Worm (Caenorhabditis elegans) whole organism, L1 larva: ENCODE results near the gene F53A2.1.

Source experiments
- C16A3.4 ChIP-seq: fragments of 150-350 bp; optimal IDR thresholded peaks from 2 replicates; lab custom pipeline; 2014; ENCODE audit warnings: missing biosample characterization, missing genetic modification characterization
- F16B12.6 ChIP-seq: fragments of 150-350 bp; optimal IDR thresholded peaks from 2 replicates; lab custom pipeline; 2014; ENCODE audit warnings: missing biosample characterization, missing genetic modification characterization
- aha-1 ChIP-seq: fragments of 150-350 bp; optimal IDR thresholded peaks from 2 replicates; lab custom pipeline; 2014; ENCODE audit warnings: missing biosample characterization, missing genetic modification characterization
- aly-2 ChIP-seq: fragments of 150-350 bp; optimal IDR thresholded peaks from 2 replicates; lab custom pipeline; 2014; ENCODE audit warnings: missing biosample characterization, missing genetic modification characterization
- ama-1 ChIP-seq: fragments of 150-350 bp; optimal IDR thresholded peaks from 2 replicates; lab custom pipeline; 2014
- blmp-1 ChIP-seq: fragments of 150-350 bp; optimal IDR thresholded peaks from 2 replicates; lab custom pipeline; 2014; ENCODE audit warnings: missing biosample characterization, missing genetic modification characterization
- ceh-82 ChIP-seq, 3 experiments: fragments of 150-350 bp in 1 of 3; sonication (generic microtip) in 2 of 3; optimal IDR thresholded peaks; 2 replicates each; lab custom pipeline; 2014 to 2017; ENCODE audit warnings: missing biosample characterization in 3 of 3, missing genetic modification characterization in 3 of 3
- ceh-88 ChIP-seq: fragments of 200-800 bp; sonication (Bioruptor generic); IDR thresholded peaks from 2 replicates; pipeline ENCODE4 v1.3.6; 2022; ENCODE audit warnings: missing genetic modification characterization, missing compliant biosample characterization
- ces-1 ChIP-seq: fragments of 150-350 bp; optimal IDR thresholded peaks from 2 replicates; lab custom pipeline; 2014; ENCODE audit warnings: missing biosample characterization, missing genetic modification reagents, missing genetic modification characterization
- dpl-1 ChIP-seq, 3 experiments: fragments of 150-350 bp in 2 of 3; sonication (generic microtip) in 1 of 3; optimal IDR thresholded peaks; 2 replicates each; lab custom pipeline; 2014 to 2017; ENCODE audit warnings: missing biosample characterization in 3 of 3, missing genetic modification characterization in 3 of 3, missing genetic modification reagents in 3 of 3
- dsc-1 ChIP-seq: sonication (generic microtip); optimal IDR thresholded peaks from 2 replicates; lab custom pipeline; 2016; ENCODE audit warnings: mild to moderate bottlenecking, missing genetic modification characterization, missing compliant biosample characterization
- efl-1 ChIP-seq, 4 experiments: fragments of 150-350 bp; optimal IDR thresholded peaks in 3 of 4; peaks in 1 of 4; 1 replicate in 1 of 4; 2 replicates in 3 of 4; lab custom pipeline; 2014; ENCODE audit warnings: missing biosample characterization in 2 of 4, missing genetic modification characterization in 2 of 4, missing genetic modification reagents in 2 of 4
- elt-3 ChIP-seq, 6 experiments: fragments of 150-350 bp in 1 of 6; sonication (generic microtip); optimal IDR thresholded peaks; 2 replicates each; lab custom pipeline; 2017 to 2018; ENCODE audit warnings: missing biosample characterization in 6 of 6, missing genetic modification characterization in 6 of 6, inconsistent platforms in 1 of 6
- ets-5 ChIP-seq: fragments of 200-800 bp; sonication (Bioruptor generic); IDR thresholded peaks from 2 replicates; pipeline ENCODE4 v1.3.6; 2022; ENCODE audit warnings: missing genetic modification characterization, missing compliant biosample characterization
- fkh-4 ChIP-seq: sonication (generic microtip); optimal IDR thresholded peaks from 2 replicates; lab custom pipeline; 2016; ENCODE audit warnings: missing compliant biosample characterization, missing genetic modification characterization, borderline replicate concordance
- fkh-8 ChIP-seq: sonication (generic microtip); optimal IDR thresholded peaks from 2 replicates; lab custom pipeline; 2016; ENCODE audit warnings: mild to moderate bottlenecking, missing genetic modification characterization, missing compliant biosample characterization
- fos-1 ChIP-seq: fragments of 150-350 bp; optimal IDR thresholded peaks from 2 replicates; lab custom pipeline; 2014; ENCODE audit warnings: missing biosample characterization, missing genetic modification characterization
- isw-1 ChIP-seq: fragments of 200-800 bp; sonication (Bioruptor generic); IDR thresholded peaks from 2 replicates; pipeline ENCODE4 v1.3.6; 2022; ENCODE audit warnings: missing genetic modification characterization, missing compliant biosample characterization
- lin-14 ChIP-seq: fragments of 200-800 bp; sonication (Bioruptor generic); optimal IDR thresholded peaks from 2 replicates; lab custom pipeline; 2018; ENCODE audit warnings: mild to moderate bottlenecking, missing genetic modification characterization, moderate library complexity, missing compliant biosample characterization
- lin-35 ChIP-seq, 2 experiments: fragments of 150-350 bp; optimal IDR thresholded peaks; 2 replicates each; lab custom pipeline; 2014; ENCODE audit warnings: missing biosample characterization in 2 of 2, missing genetic modification characterization in 2 of 2, missing genetic modification reagents in 2 of 2
- lin-39 ChIP-seq: fragments of 150-350 bp; optimal IDR thresholded peaks from 2 replicates; lab custom pipeline; 2014; ENCODE audit warnings: missing biosample characterization, missing genetic modification reagents, missing genetic modification characterization
- lir-3 ChIP-seq: sonication (generic microtip); optimal IDR thresholded peaks from 2 replicates; lab custom pipeline; 2016; ENCODE audit warnings: mild to moderate bottlenecking, missing genetic modification characterization, moderate library complexity, missing compliant biosample characterization; ENCODE audit not compliant: poor library complexity
- lsy-2 ChIP-seq, 2 experiments: fragments of 150-350 bp; optimal IDR thresholded peaks; 2 replicates each; lab custom pipeline; 2014; ENCODE audit warnings: missing biosample characterization in 2 of 2, missing genetic modification characterization in 2 of 2
- mab-9 ChIP-seq: fragments of 200-800 bp; sonication (Bioruptor generic); IDR thresholded peaks from 2 replicates; pipeline ENCODE4 v1.3.6; 2022; ENCODE audit warnings: missing genetic modification reagents, missing genetic modification characterization, missing compliant biosample characterization
- mep-1 ChIP-seq: fragments of 150-350 bp; optimal IDR thresholded peaks from 2 replicates; lab custom pipeline; 2014; ENCODE audit warnings: missing biosample characterization, missing genetic modification characterization
- nhr-20 ChIP-seq: sonication (generic microtip); optimal IDR thresholded peaks from 2 replicates; lab custom pipeline; 2016; ENCODE audit warnings: mild to moderate bottlenecking, missing genetic modification characterization, missing compliant biosample characterization
- nhr-47 ChIP-seq: sonication (generic microtip); optimal IDR thresholded peaks from 2 replicates; lab custom pipeline; 2016; ENCODE audit warnings: mild to moderate bottlenecking, missing genetic modification characterization, moderate library complexity, missing compliant biosample characterization
- nhr-71 ChIP-seq: sonication (generic microtip); optimal IDR thresholded peaks from 2 replicates; lab custom pipeline; 2016; ENCODE audit warnings: mild to moderate bottlenecking, missing genetic modification characterization, moderate library complexity, missing compliant biosample characterization
- nhr-85 ChIP-seq: sonication (generic microtip); peaks from one replicate; lab custom pipeline; 2016; ENCODE audit warnings: missing genetic modification characterization, inconsistent platforms, missing compliant biosample characterization
- nhr-90 ChIP-seq: sonication (generic microtip); optimal IDR thresholded peaks from 2 replicates; lab custom pipeline; 2016; ENCODE audit warnings: mild to moderate bottlenecking, missing genetic modification characterization, missing compliant biosample characterization; ENCODE audit not compliant: poor library complexity
- pag-3 ChIP-seq: sonication (generic microtip); optimal IDR thresholded peaks from 2 replicates; lab custom pipeline; 2017; ENCODE audit warnings: missing genetic modification characterization, mild to moderate bottlenecking, missing compliant biosample characterization, antibody characterized with exemption, borderline replicate concordance; ENCODE audit not compliant: insufficient read depth
- pqm-1 ChIP-seq: sonication (generic microtip); optimal IDR thresholded peaks from 3 replicates; lab custom pipeline; 2017; ENCODE audit warnings: missing biosample characterization, missing genetic modification characterization
- skn-1 ChIP-seq: fragments of 150-350 bp; optimal IDR thresholded peaks from 2 replicates; lab custom pipeline; 2014; ENCODE audit warnings: missing biosample characterization, missing genetic modification characterization
- snu-23 ChIP-seq: sonication (generic microtip); optimal IDR thresholded peaks from 2 replicates; lab custom pipeline; 2016; ENCODE audit warnings: missing genetic modification characterization, missing compliant biosample characterization
- sptf-1 ChIP-seq: fragments of 150-350 bp; optimal IDR thresholded peaks from 2 replicates; lab custom pipeline; 2014; ENCODE audit warnings: missing biosample characterization, missing genetic modification characterization
- swsn-7 ChIP-seq: sonication (generic microtip); optimal IDR thresholded peaks from 2 replicates; lab custom pipeline; 2016; ENCODE audit warnings: missing genetic modification characterization, missing compliant biosample characterization
- tbx-2 ChIP-seq: sonication (generic microtip); optimal IDR thresholded peaks from 2 replicates; lab custom pipeline; 2016; ENCODE audit warnings: missing genetic modification characterization, missing compliant biosample characterization
- tlp-1 ChIP-seq: fragments of 150-350 bp; optimal IDR thresholded peaks from 2 replicates; lab custom pipeline; 2014; ENCODE audit warnings: missing biosample characterization, missing genetic modification characterization
- xbp-1 ChIP-seq: sonication (generic microtip); optimal IDR thresholded peaks from 2 replicates; lab custom pipeline; 2016; ENCODE audit warnings: missing genetic modification characterization, missing compliant biosample characterization
- zip-4 ChIP-seq: fragments of 200-800 bp; sonication (Bioruptor generic); optimal IDR thresholded peaks from 2 replicates; lab custom pipeline; 2018; ENCODE audit warnings: mild to moderate bottlenecking, missing genetic modification characterization, moderate library complexity, missing compliant biosample characterization
- ztf-4 ChIP-seq: fragments of 150-350 bp; optimal IDR thresholded peaks from 2 replicates; lab custom pipeline; 2014; ENCODE audit warnings: missing biosample characterization, missing genetic modification characterization

F53A2.1 gene

ce11 chrIII:13348891-13349290 is 24.3 kb upstream of the F53A2.1 start:
- TF ChIP-seq skn-1 (tag; lab: Kevin White, UChicago) (no peak), zip-4 (GFP tag; lab: Kevin White, UChicago) (no peak), pqm-1 (no peak), fos-1 (tag; lab: Kevin White, UChicago) (no peak), sptf-1 (tag; lab: Kevin White, UChicago) (no peak), dsc-1 (tag; lab: Kevin White, UChicago) (peak; percentile 78), fkh-8 (tag; lab: Kevin White, UChicago) (peak; percentile 21), nhr-47 (tag; lab: Kevin White, UChicago) (peak; percentile 28), elt-3 (tag; optimal IDR thresholded peaks at IDR 0.05; lab: Kevin White, UChicago) (no peak), snu-23 (GFP tag; lab: Kevin White, UChicago) (no peak), ceh-82 (tag; optimal IDR thresholded peaks at IDR 0.05; lab: Kevin White, UChicago) (peak in 1 of 3 experiments; percentile 6), nhr-71 (tag; lab: Kevin White, UChicago) (peak; percentile 10)
- TF ChIP-seq, all 84 proteins: peak for 5

ce11 chrIII:13347782-13348327 is 23.2 kb upstream of the F53A2.1 start:
- TF ChIP-seq lin-14: peak; percentile 77
- no peak for TF ChIP-seq nhr-85
- TF ChIP-seq ets-5 (GFP tag; lab: Robert Waterston, UW): no peak
- TF ChIP-seq lsy-2 (tag; optimal IDR thresholded peaks at IDR 0.05; lab: Kevin White, UChicago): peak in 1 of 2 experiments; percentile 18
- TF ChIP-seq aly-2: no peak
- no peak for TF ChIP-seq sptf-1 (tag; lab: Kevin White, UChicago)
- no peak for TF ChIP-seq pag-3 (tag; lab: Kevin White, UChicago)
- TF ChIP-seq dpl-1 (GFP tag; optimal IDR thresholded peaks at IDR 0.05; lab: Kevin White, UChicago): no peak
- TF ChIP-seq ceh-82 (tag; optimal IDR thresholded peaks at IDR 0.05; lab: Kevin White, UChicago): peak in 2 of 3 experiments; percentile 7 to 48
- peak in 1 of 2 experiments; percentile 3 for TF ChIP-seq efl-1 (optimal IDR thresholded peaks at IDR 0.05; lab: Kevin White, UChicago)
- TF ChIP-seq efl-1 (GFP tag; optimal IDR thresholded peaks at IDR 0.05 in 1 of 2; lab: Kevin White, UChicago): no peak
- no peak for TF ChIP-seq C16A3.4 (tag; lab: Kevin White, UChicago)
- no peak for TF ChIP-seq ceh-88 (GFP tag; lab: Robert Waterston, UW)
- TF ChIP-seq swsn-7 (tag; lab: Kevin White, UChicago): peak; percentile 0
- TF ChIP-seq nhr-71 (tag; lab: Kevin White, UChicago): peak; percentile 33
- no peak for TF ChIP-seq lin-39
- TF ChIP-seq isw-1 (GFP tag; lab: Robert Waterston, UW): 0 out of 2 replicates have a peak, but pooled peaks have one; percentile 12
- TF ChIP-seq fkh-4 (tag; lab: Kevin White, UChicago): peak; percentile 1
- TF ChIP-seq nhr-47 (tag; lab: Kevin White, UChicago): peak; percentile 11
- TF ChIP-seq tbx-2 (tag; lab: Kevin White, UChicago): peak; percentile 28
- TF ChIP-seq dsc-1 (tag; lab: Kevin White, UChicago): peak; percentile 66
- peak; percentile 9 for TF ChIP-seq fkh-8 (tag; lab: Kevin White, UChicago)

- TF ChIP-seq zip-4 (GFP tag; lab: Kevin White, UChicago) (no peak), ztf-4 (tag; lab: Kevin White, UChicago) (no peak), ama-1 (lab: Kevin White, UChicago) (no peak), tlp-1 (tag; lab: Kevin White, UChicago) (no peak), blmp-1 (tag; lab: Kevin White, UChicago) (no peak), aha-1 (tag; lab: Kevin White, UChicago) (no peak), F16B12.6 (peak; percentile 70), lsy-2 (tag; optimal IDR thresholded peaks at IDR 0.05; lab: Kevin White, UChicago) (peak in 1 of 2 experiments; percentile 23), ces-1 (no peak)
These were observed 22.1 kb upstream of the F53A2.1 start, which contains the start of gene mtm-6 for ce11 chrIII:13346785-13347184. Gene mtm-6 (plus strand): TSS chrIII:13347085.

ce11 chrIII:13344538-13345136 is 20.0 kb upstream of the F53A2.1 start, which contains the start of gene acaa-2:
Gene acaa-2 (plus strand): TSS chrIII:13344937.
- TF ChIP-seq nhr-20 (tag; lab: Kevin White, UChicago) (peak; percentile 46), ama-1 (lab: Kevin White, UChicago) (no peak), lin-35 (GFP tag; optimal IDR thresholded peaks at IDR 0.05; lab: Kevin White, UChicago) (peak in 1 of 2 experiments; percentile 33), blmp-1 (tag; lab: Kevin White, UChicago) (peak; percentile 52), mep-1 (no peak), snu-23 (GFP tag; lab: Kevin White, UChicago) (peak; percentile 54), dsc-1 (tag; lab: Kevin White, UChicago) (no peak), lir-3 (no peak), lin-14 (peak; percentile 44), nhr-90 (tag; lab: Kevin White, UChicago) (peak; percentile 26), skn-1 (tag; lab: Kevin White, UChicago) (peak; percentile 81), elt-3 (tag; optimal IDR thresholded peaks at IDR 0.05; lab: Kevin White, UChicago) (peak in 1 of 6 experiments; percentile 17), nhr-71 (tag; lab: Kevin White, UChicago) (peak; percentile 42), mab-9 (no peak), xbp-1 (tag; lab: Kevin White, UChicago) (no peak), nhr-85 (peak; percentile 51), lsy-2 (tag; optimal IDR thresholded peaks at IDR 0.05; lab: Kevin White, UChicago) (peak in 1 of 2 experiments; percentile 14)
